Worm (Caenorhabditis elegans): ENCODE results near the gene ttr-32.

Gene ttr-32

DNA sequence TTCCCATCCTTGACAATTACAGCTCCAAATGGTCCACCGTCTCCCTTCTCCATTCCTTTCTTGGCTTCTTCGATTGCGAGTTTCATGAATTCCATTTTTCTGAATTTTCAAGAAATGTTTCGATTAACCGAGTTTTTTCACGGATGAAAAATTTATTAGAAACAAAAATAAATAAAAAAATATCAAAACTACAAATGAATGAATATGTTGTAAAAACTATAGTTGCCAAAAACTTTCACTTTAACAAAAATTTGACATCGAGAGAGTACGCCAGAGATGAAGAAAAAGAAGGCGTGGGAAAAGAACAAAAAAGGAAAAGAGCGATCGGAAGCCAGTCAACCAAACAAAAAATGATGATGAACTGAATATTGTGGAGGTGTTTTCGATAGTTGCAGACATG is 16.7 kb downstream of the ttr-32 start, which contains the start of gene R13A5.10:
R13A5.10 (minus strand) TSS at position 101 of the 400 bp plus-strand sequence.
- TF ChIP-seq unc-130 (GFP tag; optimal IDR thresholded peaks at IDR 0.05) (no peak), bed-1 (GFP tag; IDR thresholded peaks at IDR 0.05) (no peak), F49E8.2 (tag; optimal IDR thresholded peaks at IDR 0.05; ENCODE audit: insufficient read depth) (no peak), madf-10 (tag; optimal IDR thresholded peaks at IDR 0.05) (no peak), somi-1 (GFP tag; optimal IDR thresholded peaks at IDR 0.05) (no peak), chd-7 (tag; optimal IDR thresholded peaks at IDR 0.05) (no peak), Y79H2A.3 (GFP tag; conservative IDR thresholded peaks at IDR 0.05) (no peak), dox-1 (GFP tag; IDR thresholded peaks at IDR 0.05) (no peak), F52B5.7 (tag; optimal IDR thresholded peaks at IDR 0.05) (no peak), ZK185.1 (tag; optimal IDR thresholded peaks at IDR 0.05; ENCODE audit: poor library complexity, severe bottlenecking) (no peak)

DNA sequence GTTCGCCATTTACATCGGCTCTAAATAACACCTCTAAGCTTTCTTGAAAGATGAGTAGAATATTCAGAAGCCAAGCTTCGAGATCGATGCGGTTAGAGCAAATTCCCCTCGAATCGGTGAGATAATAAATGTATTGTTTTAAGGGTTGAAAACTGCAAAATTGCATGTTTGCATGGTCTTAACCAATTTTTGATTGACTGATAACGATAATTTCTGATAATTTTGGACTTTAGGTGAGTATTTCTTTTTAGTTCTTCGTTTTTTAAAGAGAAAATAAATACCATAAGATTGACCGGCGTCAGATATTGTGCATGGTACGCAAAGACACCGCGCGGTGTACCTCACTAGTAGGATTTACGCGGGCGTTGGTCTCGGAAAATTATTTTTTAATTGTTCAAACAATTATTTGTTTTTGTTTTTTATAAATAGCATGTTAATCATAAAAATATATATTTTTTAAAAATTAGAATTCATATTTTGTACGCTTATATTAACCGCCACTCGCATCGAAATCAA is 18.0 kb downstream of the ttr-32 start, which contains the start of gene cup-5:
cup-5 (plus strand) TSS at position 51 of the 516 bp plus-strand sequence.
- TF ChIP-seq madf-8 (GFP tag; conservative IDR thresholded peaks at IDR 0.05) (peak; percentile 48), attf-3 (GFP tag; conservative IDR thresholded peaks at IDR 0.05) (0 out of 2 replicates have a peak, but pooled peaks have one; percentile 27), F23B12.7 (tag; optimal IDR thresholded peaks at IDR 0.05; ENCODE audit: insufficient read depth) (peak; percentile 37), snpc-3.4 (tag; optimal IDR thresholded peaks at IDR 0.05) (peak; percentile 15), efl-1 (GFP tag; optimal IDR thresholded peaks at IDR 0.05) (peak; percentile 76), dpl-1 (GFP tag; optimal IDR thresholded peaks at IDR 0.05) (peak; percentile 37), ceh-58 (GFP tag; IDR thresholded peaks at IDR 0.05) (no peak), madf-6 (GFP tag; IDR thresholded peaks at IDR 0.05) (peak; percentile 73), K12H6.12 (tag; optimal IDR thresholded peaks at IDR 0.05) (no peak), lag-1 (GFP tag; IDR thresholded peaks at IDR 0.05) (no peak), nfya-2 (GFP tag; IDR thresholded peaks at IDR 0.05) (no peak), athp-1 (tag; optimal IDR thresholded peaks at IDR 0.05) (peak; percentile 90), ztf-18 (tag; optimal IDR thresholded peaks at IDR 0.05) (peak; percentile 24), lin-54 (GFP tag; optimal IDR thresholded peaks at IDR 0.05) (peak; percentile 26), lsl-1 (GFP tag; optimal IDR thresholded peaks at IDR 0.05) (peak; percentile 81), F33H1.4 (GFP tag; IDR thresholded peaks at IDR 0.05) (peak; percentile 45; the same call in 1 of the 2 replicates), snpc-4 (GFP tag; optimal IDR thresholded peaks at IDR 0.05) (peak; percentile 9), snpc-4 (tag; optimal IDR thresholded peaks at IDR 0.05) (no peak), zfh-2 (GFP tag; conservative IDR thresholded peaks at IDR 0.05) (no peak), snpc-1.3 (tag; optimal IDR thresholded peaks at IDR 0.05; ENCODE audit: insufficient read depth) (peak; percentile 29), snpc-1.1 (tag; optimal IDR thresholded peaks at IDR 0.05; ENCODE audit: insufficient read depth) (peak; percentile 35), D2030.7 (GFP tag; IDR thresholded peaks at IDR 0.05) (peak; percentile 45; the same call in 1 of the 2 replicates), nhr-80 (tag; optimal IDR thresholded peaks at IDR 0.05) (peak; percentile 47)

DNA sequence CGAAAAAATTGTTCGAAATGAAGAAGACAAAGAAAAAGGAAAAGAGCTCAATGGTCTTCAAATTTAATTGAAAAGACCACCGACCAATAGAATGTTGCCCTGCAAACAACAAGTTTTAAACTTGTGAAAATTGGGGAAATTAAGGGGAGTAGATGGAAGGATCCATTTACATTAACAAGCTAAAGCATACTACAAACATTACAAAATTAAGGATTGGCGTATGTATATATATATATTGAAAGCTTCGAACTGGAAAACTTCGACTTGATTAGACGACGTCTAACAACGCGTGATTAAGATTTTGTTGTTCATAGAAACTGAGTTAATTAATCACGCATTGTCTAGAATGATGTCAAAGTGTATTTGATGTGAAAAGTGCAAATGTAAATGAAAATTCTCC is 22.0 kb downstream of the ttr-32 start, which contains the start of gene R13A5.15:
R13A5.15 (minus strand) TSS at position 101 of the 400 bp plus-strand sequence.
- no peak for TF ChIP-seq attf-5 (GFP tag; optimal IDR thresholded peaks at IDR 0.05)
- no peak for TF ChIP-seq F57A8.1 (GFP tag; optimal IDR thresholded peaks at IDR 0.05)
- TF ChIP-seq snpc-3.4 (tag; optimal IDR thresholded peaks at IDR 0.05) = no peak
- no peak for TF ChIP-seq hlh-12 (tag; optimal IDR thresholded peaks at IDR 0.05)
- no peak for TF ChIP-seq egl-44 (GFP tag; IDR thresholded peaks at IDR 0.05)
- no peak for TF ChIP-seq lsy-27 (tag; optimal IDR thresholded peaks at IDR 0.05; ENCODE audit: borderline replicate concordance, insufficient read depth)
- no peak for TF ChIP-seq tlf-1 (GFP tag; optimal IDR thresholded peaks at IDR 0.05)
- no peak for TF ChIP-seq F33H1.4 (GFP tag; IDR thresholded peaks at IDR 0.05)
- TF ChIP-seq ztf-3 (GFP tag; optimal IDR thresholded peaks at IDR 0.05) = no peak
- TF ChIP-seq T26A5.8 (tag; optimal IDR thresholded peaks at IDR 0.05) = no peak
- no peak for TF ChIP-seq K12H6.12 (tag; optimal IDR thresholded peaks at IDR 0.05)
- no peak for TF ChIP-seq ztf-28 (GFP tag; IDR thresholded peaks at IDR 0.05)
- TF ChIP-seq Y53G8AR.9 (GFP tag; conservative IDR thresholded peaks at IDR 0.05) = no peak
- no peak for TF ChIP-seq lin-40 (tag; optimal IDR thresholded peaks at IDR 0.05)
- no peak for TF ChIP-seq T07F8.4 (tag; optimal IDR thresholded peaks at IDR 0.05)
